Fruit fly (Drosophila melanogaster): ENCODE data around the gene Iru.

Gene Iru

dm6 chr3R:8979850-8980775 is 26.1 kb upstream of the Iru start:
- TF ChIP-seq CG17801 (GFP tag; optimal IDR thresholded peaks at IDR 0.05; ENCODE audit: partially characterized antibody): no peak

DNA sequence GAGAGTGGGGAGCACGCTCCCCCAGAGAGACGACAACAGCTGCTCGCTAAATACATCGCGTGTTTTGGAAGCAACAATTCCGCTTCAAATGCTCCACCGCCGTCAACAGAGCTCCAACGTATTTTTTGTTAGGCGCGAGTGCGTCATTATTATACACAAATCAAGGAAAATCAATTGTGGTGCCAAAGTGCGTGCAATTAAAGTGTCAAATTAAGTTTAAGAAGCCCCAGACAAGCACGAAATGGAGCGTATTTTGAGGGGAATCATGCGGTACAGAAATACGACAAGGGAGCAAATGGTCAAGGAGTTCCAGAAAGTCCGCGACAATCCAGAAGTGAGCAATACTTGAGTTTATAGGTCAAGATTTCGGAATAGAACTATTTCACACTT is 25.5 kb upstream of the Iru start, which contains the start of gene CAHbeta:
Gene CAHbeta, plus strand, starts transcription at position 85 of the 390 bp plus-strand sequence.
- peak; percentile 72 for TF ChIP-seq CG17801 (GFP tag; optimal IDR thresholded peaks at IDR 0.05; ENCODE audit: partially characterized antibody)

dm6 chr3R:8981209-8981996 is 24.9 kb upstream of the Iru start:
- TF ChIP-seq CG17801 (GFP tag; optimal IDR thresholded peaks at IDR 0.05; ENCODE audit: partially characterized antibody): no peak

- TF ChIP-seq CG17801 (GFP tag; optimal IDR thresholded peaks at IDR 0.05; ENCODE audit: partially characterized antibody): no peak
Measured at dm6 chr3R:8984141-8984540, 22.1 kb upstream of the Iru start, which contains the start of gene RagA-B. TSS of gene RagA-B (minus strand) at chr3R:8984315.

DNA sequence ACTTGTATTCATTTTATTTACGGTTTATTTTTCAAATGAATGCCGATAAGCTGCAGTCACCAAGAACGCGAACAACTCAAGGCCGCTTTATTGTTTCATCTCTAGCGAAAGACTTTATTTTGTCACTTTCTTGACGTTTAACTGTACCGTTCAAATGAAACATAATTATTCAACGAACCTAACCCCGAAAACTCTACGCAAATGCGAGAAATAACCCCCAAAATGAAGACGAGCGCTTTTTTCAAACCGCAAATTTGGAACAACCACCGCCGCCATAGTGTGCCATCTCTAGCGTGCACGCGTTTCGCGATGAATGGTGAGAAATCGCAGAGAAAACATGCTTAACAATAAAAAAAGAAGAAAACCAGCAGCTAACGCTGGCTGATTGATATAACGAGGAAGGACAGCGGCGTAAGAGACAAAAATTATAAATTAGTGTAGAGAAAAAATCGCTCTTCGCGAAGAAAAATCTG is 21.6 kb upstream of the Iru start, which contains the start of gene CG11970:
Gene CG11970, plus strand, starts transcription at position 117 of the 473 bp plus-strand sequence.
- peak; percentile 47 for TF ChIP-seq CG17801 (GFP tag; optimal IDR thresholded peaks at IDR 0.05; ENCODE audit: partially characterized antibody)

DNA sequence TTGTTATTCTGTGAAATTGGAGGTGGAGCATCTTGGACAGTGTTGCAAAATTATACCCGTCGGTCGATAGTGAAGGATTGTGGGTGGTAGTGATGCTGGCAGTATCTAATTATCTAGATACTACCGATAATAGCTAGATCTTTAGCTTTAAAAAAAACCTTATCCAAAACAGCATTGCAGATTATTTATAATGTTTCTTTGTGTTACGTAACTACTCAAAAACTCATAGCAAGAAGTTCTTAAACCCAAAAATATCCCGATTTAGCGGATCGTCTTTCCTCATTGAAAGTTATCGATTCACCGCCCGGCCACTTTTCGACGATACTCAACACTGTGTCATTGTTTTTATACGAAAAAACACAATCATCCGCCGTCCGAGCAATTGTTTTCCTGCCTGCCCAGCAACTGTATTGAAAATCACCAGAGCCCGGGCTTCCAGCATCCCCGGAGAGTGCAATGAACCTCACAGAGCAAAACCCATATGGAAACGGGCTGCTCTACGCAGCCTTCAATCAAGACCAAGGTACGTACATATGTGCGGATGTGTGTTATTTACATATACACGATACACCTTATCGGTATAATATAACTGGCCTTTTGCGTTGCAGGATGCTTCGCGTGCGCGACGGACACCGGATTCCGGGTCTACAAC is 13.2 kb upstream of the Iru start, which contains the start of gene CG11975:
Gene CG11975, plus strand, starts transcription at position 326 of the 652 bp plus-strand sequence.
- peak; percentile 75 for TF ChIP-seq CG17801 (GFP tag; optimal IDR thresholded peaks at IDR 0.05; ENCODE audit: partially characterized antibody)

DNA sequence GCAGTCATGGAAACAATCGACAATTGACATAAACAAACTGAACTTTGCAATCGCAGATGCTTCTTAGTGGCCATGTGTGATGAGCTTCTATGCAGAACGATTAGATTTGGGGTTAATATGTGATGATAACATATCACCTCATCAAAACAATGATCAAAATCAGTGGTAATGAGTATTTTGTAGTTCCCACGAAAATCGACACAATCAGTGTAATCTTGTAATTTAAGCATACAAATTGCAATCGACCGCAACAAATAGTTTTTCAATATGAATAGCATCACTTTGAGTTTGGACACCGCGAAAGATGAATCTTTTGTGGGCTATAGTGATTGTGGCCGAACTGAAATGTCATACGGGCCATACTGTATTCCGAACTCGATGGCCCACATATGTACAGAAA is 8.9 kb upstream of the Iru start, which contains the start of gene CG11977:
Gene CG11977, plus strand, starts transcription at position 301 of the 400 bp plus-strand sequence.
- TF ChIP-seq CG17801 (GFP tag; optimal IDR thresholded peaks at IDR 0.05; ENCODE audit: partially characterized antibody): no peak

- TF ChIP-seq CG17801 (GFP tag; optimal IDR thresholded peaks at IDR 0.05; ENCODE audit: partially characterized antibody): no peak
Measured at dm6 chr3R:8998243-8998642, 8.0 kb upstream of the Iru start.

dm6 chr3R:9001720-9002240 is 4.5 kb upstream of the Iru start:
- TF ChIP-seq CG17801 (GFP tag; optimal IDR thresholded peaks at IDR 0.05; ENCODE audit: partially characterized antibody): no peak

- TF ChIP-seq CG17801 (GFP tag; optimal IDR thresholded peaks at IDR 0.05; ENCODE audit: partially characterized antibody): no peak
Measured at dm6 chr3R:9002542-9002941, 3.7 kb upstream of the Iru start.

DNA sequence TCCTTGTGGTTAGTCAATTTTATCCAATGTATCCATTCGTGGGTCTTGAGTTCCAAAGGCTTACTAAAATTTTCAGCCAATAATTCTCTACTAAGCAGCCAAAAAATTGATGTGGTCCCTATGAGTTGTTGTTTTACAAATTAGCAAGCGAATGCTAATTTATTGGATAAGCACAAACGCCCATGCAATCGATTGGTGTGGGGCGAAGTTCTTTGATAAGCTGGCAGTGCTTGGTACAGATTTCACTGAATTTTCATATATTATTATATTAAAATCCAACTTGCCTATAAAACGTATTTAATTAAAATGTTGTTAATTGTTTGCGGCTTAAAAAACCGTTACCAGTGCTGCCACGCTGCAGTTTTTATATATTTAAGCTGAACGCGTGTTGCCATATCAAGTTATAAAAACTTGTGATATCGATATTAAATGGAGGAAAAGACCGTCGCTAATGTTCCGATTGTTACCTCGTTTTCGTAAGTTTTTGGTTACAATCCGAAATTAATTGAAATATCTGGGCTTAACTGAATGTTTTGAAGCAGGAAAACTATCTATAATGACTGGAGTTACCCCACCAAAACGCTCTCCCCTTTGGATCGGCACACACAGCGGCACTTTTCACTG is 2.5 kb upstream of the Iru start, which contains the start of the genes CG31100 and CG11980:
Gene CG31100, minus strand, starts transcription at position 51 of the 624 bp plus-strand sequence.
Gene CG11980, plus strand, starts transcription at position 418 of the 624 bp plus-strand sequence.
- no peak for TF ChIP-seq CG17801 (GFP tag; optimal IDR thresholded peaks at IDR 0.05; ENCODE audit: partially characterized antibody)

DNA sequence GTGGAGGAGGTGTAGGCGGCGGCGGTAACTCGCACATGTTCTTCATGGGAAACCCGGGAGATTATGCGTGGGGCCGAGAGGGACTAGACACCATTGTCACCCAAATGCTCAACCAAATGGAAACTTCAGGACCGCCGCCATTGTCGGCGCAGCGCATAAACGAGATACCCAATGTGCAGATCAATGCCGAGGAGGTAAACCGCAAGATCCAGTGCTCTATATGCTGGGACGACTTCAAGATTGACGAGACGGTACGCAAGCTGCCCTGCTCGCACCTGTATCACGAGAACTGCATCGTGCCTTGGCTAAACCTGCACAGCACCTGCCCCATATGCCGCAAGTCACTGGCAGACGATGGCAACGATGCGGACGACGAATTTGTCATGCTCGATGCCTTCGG is 1.0 kb downstream of the Iru start:
- no peak for TF ChIP-seq CG17801 (GFP tag; optimal IDR thresholded peaks at IDR 0.05; ENCODE audit: partially characterized antibody)

DNA sequence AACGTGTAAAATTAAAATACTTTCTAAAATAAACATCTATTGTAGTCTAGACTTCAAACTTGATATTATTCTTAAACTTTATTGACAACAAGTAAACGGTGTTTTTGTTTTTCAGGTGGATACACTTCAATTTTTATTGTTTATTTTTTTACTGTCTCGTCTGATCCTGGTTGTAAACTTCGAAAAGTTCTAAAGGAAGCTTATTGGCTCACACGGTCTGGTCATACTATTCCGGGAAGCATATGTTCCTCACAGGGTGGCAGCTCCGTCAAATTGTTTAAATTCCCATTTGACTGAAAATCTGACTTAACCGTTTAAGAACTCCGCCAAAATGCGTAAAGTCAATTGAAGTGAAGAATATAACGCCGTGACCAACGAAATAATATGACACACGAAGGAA is 1.9 kb downstream of the Iru start, which contains the start of gene CG11983:
Gene CG11983, plus strand, starts transcription at position 120 of the 400 bp plus-strand sequence.
- TF ChIP-seq CG17801 (GFP tag; optimal IDR thresholded peaks at IDR 0.05; ENCODE audit: partially characterized antibody): peak; percentile 2

DNA sequence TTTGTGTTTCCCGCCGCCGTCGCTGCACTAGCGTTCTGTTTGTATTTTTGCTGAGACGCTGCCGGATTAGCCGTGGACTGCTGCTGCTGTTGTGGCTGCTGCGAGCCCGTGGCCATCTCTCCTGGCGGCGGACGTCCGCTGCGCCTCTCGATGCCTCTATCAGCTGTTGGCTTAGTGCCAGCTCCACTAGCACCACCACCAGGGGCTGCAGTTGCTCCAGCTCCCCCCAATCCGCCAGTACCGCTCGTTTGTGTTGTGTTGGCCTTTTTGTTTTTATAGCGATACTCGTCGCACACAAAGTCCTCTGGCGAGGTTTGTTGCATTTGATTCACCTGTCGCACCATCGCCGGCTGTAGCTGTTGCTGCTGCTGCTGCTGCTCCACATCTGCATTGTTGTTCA is 4.4 kb downstream of the Iru start:
- TF ChIP-seq CG17801 (GFP tag; optimal IDR thresholded peaks at IDR 0.05; ENCODE audit: partially characterized antibody): no peak

Measured in ovary, adult (tissue).